Fruit fly (Drosophila melanogaster): ENCODE measurements around the gene Ubx.

- TF ChIP-seq cic (GFP tag; optimal IDR thresholded peaks at IDR 0.05) (no peak), cnc (optimal IDR thresholded peaks at IDR 0.05) (no peak)
These were observed 56.3 kb downstream of the Ubx start for dm6 chr3R:16677934-16678333.
